Fruit fly (Drosophila melanogaster): ENCODE results near the gene CG9135.
A peak's percentile ranks its signal among the peaks of the same experiment; 100 is the strongest.

The CG9135 gene

dm6 chr2L:6062382-6063082 is 11.9 kb downstream of the CG9135 start, which contains the start of the genes ND-51 and CG13994 (continued):
- TF ChIP-seq Aef1 (GFP tag; IDR thresholded peaks at IDR 0.05): peak; percentile 75
- TF ChIP-seq CG1024 (GFP tag; IDR thresholded peaks at IDR 0.05): peak; percentile 82
- peak; percentile 83 for TF ChIP-seq Sox102F (GFP tag; optimal IDR thresholded peaks at IDR 0.05)
- peak; percentile 84 for TF ChIP-seq slou (GFP tag; optimal IDR thresholded peaks at IDR 0.05)
- peak; percentile 34; the same call in 1 of the 3 replicates for TF ChIP-seq jigr1 (GFP tag; IDR thresholded peaks at IDR 0.05)
- no peak for TF ChIP-seq amos (GFP tag; IDR thresholded peaks at IDR 0.05; ENCODE audit: partially characterized antibody)
- TF ChIP-seq gcm2 (GFP tag; optimal IDR thresholded peaks at IDR 0.05): peak; percentile 2
- no peak for TF ChIP-seq Eip74EF (GFP tag; optimal IDR thresholded peaks at IDR 0.05)
- TF ChIP-seq kay (GFP tag; optimal IDR thresholded peaks at IDR 0.05): peak; percentile 31
- TF ChIP-seq CG11398 (GFP tag; optimal IDR thresholded peaks at IDR 0.05): peak; percentile 75
- peak; percentile 51 for TF ChIP-seq CG1233 (GFP tag; optimal IDR thresholded peaks at IDR 0.05)
- peak; percentile 17 for TF ChIP-seq CG10274 (GFP tag; optimal IDR thresholded peaks at IDR 0.05)
- TF ChIP-seq Adf1 (GFP tag; IDR thresholded peaks at IDR 0.05): peak; percentile 56; the same call in 1 of the 2 replicates
- peak; percentile 83 for TF ChIP-seq CG12391 (tag; optimal IDR thresholded peaks at IDR 0.05)
- TF ChIP-seq Fer3 (tag; optimal IDR thresholded peaks at IDR 0.05): peak; percentile 83
- peak; percentile 69 for TF ChIP-seq croc (GFP tag; conservative IDR thresholded peaks at IDR 0.05)
- peak; percentile 58 for TF ChIP-seq btn (GFP tag; optimal IDR thresholded peaks at IDR 0.05)
- no peak for TF ChIP-seq CG10321 (GFP tag; IDR thresholded peaks at IDR 0.05)
- no peak for TF ChIP-seq br (optimal IDR thresholded peaks at IDR 0.05)
- TF ChIP-seq dati (GFP tag; IDR thresholded peaks at IDR 0.05): 0 out of 2 replicates have a peak, but pooled peaks have one; percentile 42
- peak; percentile 80 for TF ChIP-seq CG6689 (GFP tag; IDR thresholded peaks at IDR 0.05)
- TF ChIP-seq CG1647 (GFP tag; optimal IDR thresholded peaks at IDR 0.05): peak; percentile 83
- TF ChIP-seq slp2 (GFP tag; optimal IDR thresholded peaks at IDR 0.05): peak; percentile 67
- peak; percentile 71 for TF ChIP-seq crc (GFP tag; optimal IDR thresholded peaks at IDR 0.05)
- peak; percentile 73 for TF ChIP-seq CG7357 (GFP tag; IDR thresholded peaks at IDR 0.05)
- TF ChIP-seq CG34224 (GFP tag; IDR thresholded peaks at IDR 0.05; ENCODE audit: partially characterized antibody): no peak; the same call in 2 of the 3 replicates
- peak; percentile 66 for TF ChIP-seq al (GFP tag; IDR thresholded peaks at IDR 0.05)
- TF ChIP-seq CG14014 (GFP tag; IDR thresholded peaks at IDR 0.05): peak; percentile 81
- peak; percentile 94 for TF ChIP-seq stwl (tag; optimal IDR thresholded peaks at IDR 0.05)
- TF ChIP-seq Xrp1 (GFP tag; IDR thresholded peaks at IDR 0.05): peak; percentile 85
- TF ChIP-seq mld (GFP tag; IDR thresholded peaks at IDR 0.05; ENCODE audit: partially characterized antibody): no peak
- TF ChIP-seq CG8290 (GFP tag; optimal IDR thresholded peaks at IDR 0.05): peak; percentile 72
- TF ChIP-seq CG8290 (tag; optimal IDR thresholded peaks at IDR 0.05): peak; percentile 57 to 83
- peak; percentile 78 for TF ChIP-seq CG13894 (tag; optimal IDR thresholded peaks at IDR 0.05)
- TF ChIP-seq fd102C (GFP tag; optimal IDR thresholded peaks at IDR 0.05): no peak
- peak; percentile 86 for TF ChIP-seq jumu (GFP tag; optimal IDR thresholded peaks at IDR 0.05)
- peak; percentile 54 for TF ChIP-seq Usf (GFP tag; optimal IDR thresholded peaks at IDR 0.05)
- TF ChIP-seq psq (GFP tag; optimal IDR thresholded peaks at IDR 0.05): peak; percentile 17
- TF ChIP-seq NC2α (GFP tag; optimal IDR thresholded peaks at IDR 0.05): peak; percentile 55
- TF ChIP-seq CG15601 (tag; optimal IDR thresholded peaks at IDR 0.05): peak; percentile 83
- TF ChIP-seq cato (GFP tag; optimal IDR thresholded peaks at IDR 0.05; ENCODE audit: borderline replicate concordance): peak; percentile 40
- peak; percentile 78 for TF ChIP-seq Hr3 (GFP tag; optimal IDR thresholded peaks at IDR 0.05)
- peak; percentile 63 for TF ChIP-seq chn (GFP tag; optimal IDR thresholded peaks at IDR 0.05)
- TF ChIP-seq CG7987 (GFP tag; optimal IDR thresholded peaks at IDR 0.05): peak; percentile 20
- peak; percentile 62 for TF ChIP-seq Mrtf (GFP tag; IDR thresholded peaks at IDR 0.05)
- peak; percentile 36 for TF ChIP-seq CG9876 (GFP tag; optimal IDR thresholded peaks at IDR 0.05)
- peak; percentile 70 for TF ChIP-seq B-H1 (GFP tag; IDR thresholded peaks at IDR 0.05)
- peak; percentile 74 for TF ChIP-seq Rx (GFP tag; IDR thresholded peaks at IDR 0.05)
- 0 out of 2 replicates have a peak, but pooled peaks have one; percentile 25 for TF ChIP-seq aop (GFP tag; IDR thresholded peaks at IDR 0.05)
- peak; percentile 29; the same call in 1 of the 2 replicates for TF ChIP-seq wor (GFP tag; IDR thresholded peaks at IDR 0.05)
